Worm (Caenorhabditis elegans) whole organism, midembryonic: ENCODE results near the gene T05E12.6.

ENCODE experiments used
- T22C8.4 ChIP-seq: fragments of 200-800 bp; sonication (Bioruptor generic); IDR thresholded peaks from 2 replicates; pipeline ENCODE4 v1.3.6; 2022; ENCODE audit warnings: missing genetic modification characterization, missing compliant biosample characterization
- flt-1 ChIP-seq: fragments of 200-800 bp; sonication (Bioruptor generic); IDR thresholded peaks from 2 replicates; pipeline ENCODE4 v1.3.6; 2022; ENCODE audit warnings: missing genetic modification characterization, missing compliant biosample characterization
- klf-2 ChIP-seq: fragments of 200-800 bp; sonication (Bioruptor generic); conservative IDR thresholded peaks from 2 replicates; pipeline ENCODE4 v1.3.6; 2022; ENCODE audit warnings: missing genetic modification reagents, missing genetic modification characterization, missing compliant biosample characterization
- med-1 ChIP-seq: sonication (generic microtip); optimal IDR thresholded peaks from 2 replicates; lab custom pipeline; 2017; ENCODE audit warnings: missing genetic modification characterization, mild to moderate bottlenecking, missing compliant biosample characterization, antibody characterized with exemption, missing genetic modification reagents; ENCODE audit not compliant: insufficient read depth
- ref-1 ChIP-seq: fragments of 200-800 bp; sonication (Bioruptor generic); conservative IDR thresholded peaks from 2 replicates; pipeline ENCODE4 v1.3.6; 2022; ENCODE audit warnings: missing genetic modification reagents, missing genetic modification characterization, missing compliant biosample characterization
- ztf-23 ChIP-seq: fragments of 200-800 bp; sonication (Bioruptor generic); IDR thresholded peaks from 2 replicates; pipeline ENCODE4 v1.3.6; 2022; ENCODE audit warnings: missing genetic modification reagents, missing genetic modification characterization, missing compliant biosample characterization
- ztf-29 ChIP-seq: fragments of 200-800 bp; sonication (Bioruptor generic); IDR thresholded peaks from 2 replicates; pipeline ENCODE4 v1.3.6; 2022; ENCODE audit warnings: missing genetic modification reagents, missing genetic modification characterization, missing compliant biosample characterization

DNA sequence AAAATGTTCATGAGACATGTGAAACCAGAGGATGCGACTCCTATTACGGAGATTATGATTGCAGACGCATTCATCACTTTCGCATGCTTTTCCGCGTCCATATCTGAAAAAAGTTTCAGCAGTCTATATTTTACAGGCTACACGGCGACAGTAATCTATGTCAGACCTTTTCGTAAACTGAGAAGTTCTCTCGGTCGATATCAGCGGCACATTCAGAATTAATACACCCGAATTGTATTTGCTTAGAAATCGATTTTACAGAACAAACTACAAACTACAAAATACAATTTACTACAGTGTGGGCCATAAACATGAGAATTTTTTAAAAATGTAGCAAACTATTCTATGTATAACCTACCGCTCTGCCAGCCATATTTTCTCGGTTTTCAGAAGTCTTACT lies 17.7 kb downstream of the T05E12.6 start, which contains the start of gene srbc-14:
- TF ChIP-seq flt-1 = no peak
- no peak for TF ChIP-seq ref-1 (GFP tag; lab: Robert Waterston, UW)
- no peak for TF ChIP-seq ztf-29 (GFP tag; lab: Robert Waterston, UW)
- TF ChIP-seq med-1 (GFP tag; lab: Kevin White, UChicago) = no peak
- TF ChIP-seq T22C8.4 = no peak
- no peak for TF ChIP-seq klf-2 (GFP tag; lab: Robert Waterston, UW)
- no peak for TF ChIP-seq ztf-23
